Fruit fly (Drosophila melanogaster) whole organism, wandering third instar larva: ENCODE measurements around the gene gammaTub37C.

ENCODE experiments used
- CG9705 ChIP-seq: fragments of 200-800 bp; sonication (Bioruptor generic); optimal IDR thresholded peaks from 2 replicates; lab custom pipeline; 2018; ENCODE audit warnings: missing biosample characterization, mild to moderate bottlenecking, missing genetic modification characterization
- Dfd ChIP-seq: fragments of >200 bp; optimal IDR thresholded peaks from 2 replicates; lab custom pipeline; 2017; ENCODE audit warnings: missing biosample characterization, missing genetic modification characterization
- HLH106 ChIP-seq: fragments of 200-800 bp; optimal IDR thresholded peaks from 3 replicates; lab custom pipeline; 2019; ENCODE audit warnings: missing biosample characterization, mild to moderate bottlenecking, missing genetic modification characterization, moderate library complexity
- Hnf4 ChIP-seq: fragments of 200-800 bp; sonication (Bioruptor generic); optimal IDR thresholded peaks from 2 replicates; lab custom pipeline; 2016; ENCODE audit warnings: missing biosample characterization, mild to moderate bottlenecking, missing genetic modification characterization
- Hr83 ChIP-seq: fragments of 200-300 bp; sonication (Bioruptor generic); optimal IDR thresholded peaks from 2 replicates; lab custom pipeline; 2016; ENCODE audit warnings: missing biosample characterization, mild to moderate bottlenecking, missing genetic modification characterization, moderate library complexity; ENCODE audit not compliant: poor library complexity, severe bottlenecking
- Myc ChIP-seq: fragments of >200 bp; optimal IDR thresholded peaks from 2 replicates; lab custom pipeline; 2017
- N ChIP-seq: fragments of >200 bp; optimal IDR thresholded peaks from 2 replicates; lab custom pipeline; 2018; ENCODE audit warnings: missing biosample characterization, missing external identifiers, missing genetic modification characterization
- Sp1 ChIP-seq: fragments of 200-800 bp; sonication (Bioruptor generic); optimal IDR thresholded peaks from 3 replicates; lab custom pipeline; 2019; ENCODE audit warnings: missing biosample characterization, mild to moderate bottlenecking, missing genetic modification characterization, moderate library complexity
- dmrt93B ChIP-seq: fragments of 200-800 bp; sonication (Bioruptor generic); optimal IDR thresholded peaks from 2 replicates; lab custom pipeline; 2018; ENCODE audit warnings: missing biosample characterization, mild to moderate bottlenecking, missing genetic modification characterization
- foxo ChIP-seq, 2 experiments: fragments of 200-800 bp; sonication (Bioruptor generic); optimal IDR thresholded peaks; 2 replicates in 1 of 2; 3 replicates in 1 of 2; lab custom pipeline; 2016 to 2017; ENCODE audit warnings: missing biosample characterization in 2 of 2, missing genetic modification characterization in 2 of 2
- fru ChIP-seq: fragments of 200-800 bp; sonication (Bioruptor generic); optimal IDR thresholded peaks from 3 replicates; lab custom pipeline; 2016; ENCODE audit warnings: missing biosample characterization, mild to moderate bottlenecking, missing genetic modification characterization
- pan ChIP-seq: fragments of >200 bp; optimal IDR thresholded peaks from 2 replicates; lab custom pipeline; 2017
- psq ChIP-seq: fragments of 200-800 bp; sonication (Bioruptor generic); optimal IDR thresholded peaks from 3 replicates; lab custom pipeline; 2017; ENCODE audit warnings: missing biosample characterization, mild to moderate bottlenecking, missing genetic modification characterization, moderate library complexity
- usp ChIP-seq: fragments of >200 bp; optimal IDR thresholded peaks from 2 replicates; lab custom pipeline; 2017; ENCODE audit warnings: missing biosample characterization, missing genetic modification characterization

DNA sequence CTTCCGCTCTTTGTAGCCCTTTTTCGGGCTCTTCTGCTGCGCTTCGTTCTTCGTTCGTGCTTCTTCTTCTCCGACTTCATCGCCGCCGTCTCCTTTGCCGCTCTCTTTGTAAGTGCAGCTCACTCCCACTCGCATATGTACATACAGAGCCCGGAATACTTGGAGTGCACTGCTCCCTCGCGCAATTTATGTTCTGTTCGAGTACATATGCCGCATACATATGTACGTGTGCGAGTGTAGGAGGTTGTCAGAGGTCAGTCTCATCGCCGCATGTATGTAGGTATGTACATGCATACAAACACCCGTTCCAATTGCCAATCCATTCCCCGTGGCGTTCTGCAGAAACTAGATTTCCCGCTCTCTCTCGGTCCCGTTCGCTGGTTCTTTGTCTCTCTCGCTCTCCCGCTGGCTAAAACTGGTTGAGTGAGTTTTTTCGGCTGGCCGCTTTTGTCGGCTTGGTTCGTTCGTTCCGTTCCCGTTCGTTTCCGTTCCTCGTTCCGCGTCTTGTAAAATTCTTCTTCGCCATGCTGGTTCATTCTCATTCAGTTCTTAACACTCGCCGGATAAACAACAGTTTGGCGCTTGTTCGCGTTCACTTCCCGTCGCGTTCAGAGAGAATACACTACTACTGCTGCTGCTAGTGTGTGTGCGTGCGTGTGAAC, 27.4 kb downstream of the gammaTub37C start:
- TF ChIP-seq Myc (lab: Kevin White, UChicago) = no peak
- TF ChIP-seq Sp1 = peak; percentile 67
- TF ChIP-seq N = no peak
- peak; percentile 86 for TF ChIP-seq psq (GFP tag; lab: Kevin White, UChicago)
- TF ChIP-seq Dfd (GFP tag; lab: Kevin White, UChicago) = no peak
- no peak for TF ChIP-seq pan (lab: Kevin White, UChicago)
- peak; percentile 2 to 10 for TF ChIP-seq foxo (GFP tag; optimal IDR thresholded peaks at IDR 0.05; lab: Kevin White, UChicago)
- TF ChIP-seq usp (GFP tag; lab: Kevin White, UChicago) = no peak
- TF ChIP-seq dmrt93B (GFP tag; lab: Kevin White, UChicago) = no peak
- no peak for TF ChIP-seq HLH106
- peak; percentile 37 for TF ChIP-seq Hr83 (GFP tag; lab: Kevin White, UChicago)
- no peak for TF ChIP-seq CG9705 (GFP tag; lab: Kevin White, UChicago)
- no peak for TF ChIP-seq Hnf4 (GFP tag; lab: Kevin White, UChicago)
- TF ChIP-seq fru = no peak
